Fruit fly (Drosophila melanogaster) whole organism, embryonic: ENCODE data around the gene CG46317.

ENCODE experiments used
- B-H1 ChIP-seq: fragments of 200-800 bp; sonication (Bioruptor generic); IDR thresholded peaks from 3 replicates; pipeline ENCODE4 v1.3.6; 2022; ENCODE audit warnings: missing biosample characterization, missing genetic modification characterization
- Bdp1 ChIP-seq: fragments of 200-800 bp; sonication (Bioruptor generic); optimal IDR thresholded peaks from 3 replicates; lab custom pipeline; 2016; ENCODE audit warnings: missing biosample characterization, missing genetic modification characterization
- Blimp-1 ChIP-seq: fragments of 200-800 bp; sonication (Bioruptor generic); optimal IDR thresholded peaks from 3 replicates; lab custom pipeline; 2018; ENCODE audit warnings: missing biosample characterization, missing genetic modification characterization, mild to moderate bottlenecking, moderate library complexity, missing genetic modification reagents
- CG12219 ChIP-seq: fragments of 200-800 bp; sonication (Bioruptor generic); optimal IDR thresholded peaks from 3 replicates; lab custom pipeline; 2018; ENCODE audit warnings: missing biosample characterization, mild to moderate bottlenecking, missing genetic modification characterization
- CG12236 ChIP-seq: fragments of 200-800 bp; sonication (Bioruptor generic); optimal IDR thresholded peaks from 2 replicates; lab custom pipeline; 2016; ENCODE audit warnings: missing biosample characterization, missing genetic modification characterization
- CG15479 ChIP-seq: fragments of 200-800 bp; sonication (Bioruptor generic); optimal IDR thresholded peaks from 3 replicates; lab custom pipeline; 2019; ENCODE audit warnings: missing biosample characterization, mild to moderate bottlenecking, missing genetic modification characterization, moderate library complexity
- CG17912 ChIP-seq: fragments of 200-800 bp; sonication (Bioruptor generic); optimal IDR thresholded peaks from 2 replicates; lab custom pipeline; 2018; ENCODE audit warnings: missing biosample characterization, mild to moderate bottlenecking, missing genetic modification characterization
- CG2678 ChIP-seq: fragments of 200-800 bp; sonication (Bioruptor generic); optimal IDR thresholded peaks from 3 replicates; lab custom pipeline; 2019; ENCODE audit warnings: missing biosample characterization, mild to moderate bottlenecking, missing genetic modification characterization, moderate library complexity
- CG2712 ChIP-seq: fragments of 200-800 bp; optimal IDR thresholded peaks from 3 replicates; lab custom pipeline; 2019; ENCODE audit warnings: missing biosample characterization, mild to moderate bottlenecking, missing genetic modification characterization, moderate library complexity
- CG31365 ChIP-seq: fragments of 200-800 bp; sonication (Bioruptor generic); optimal IDR thresholded peaks from 2 replicates; lab custom pipeline; 2018; ENCODE audit warnings: missing biosample characterization, mild to moderate bottlenecking, missing genetic modification characterization
- CG42726 ChIP-seq: fragments of 200-800 bp; sonication (Bioruptor generic); IDR thresholded peaks from 2 replicates; pipeline ENCODE4 v1.3.6; 2022; ENCODE audit warnings: missing biosample characterization, missing genetic modification characterization; ENCODE audit not compliant: partially characterized antibody
- CG4328 ChIP-seq: fragments of 200-800 bp; sonication (Bioruptor generic); optimal IDR thresholded peaks from 3 replicates; lab custom pipeline; 2017; ENCODE audit warnings: missing biosample characterization, missing genetic modification reagents, missing genetic modification characterization
- CG4404 ChIP-seq: fragments of 200-800 bp; sonication (Bioruptor generic); IDR thresholded peaks from 2 replicates; pipeline ENCODE4 v1.3.6; 2022; ENCODE audit warnings: missing biosample characterization, missing genetic modification characterization
- CG4617 ChIP-seq: fragments of 200-800 bp; sonication (Bioruptor generic); optimal IDR thresholded peaks from 3 replicates; lab custom pipeline; 2016; ENCODE audit warnings: missing biosample characterization, missing genetic modification characterization, borderline replicate concordance
- CG5953 ChIP-seq: fragments of 200-800 bp; sonication (Bioruptor generic); IDR thresholded peaks from 2 replicates; pipeline ENCODE4 v1.3.6; 2022; ENCODE audit warnings: missing biosample characterization, missing genetic modification characterization
- CG6272 ChIP-seq: fragments of 200-800 bp; sonication (Bioruptor generic); IDR thresholded peaks from 2 replicates; pipeline ENCODE4 v1.3.6; 2022; ENCODE audit warnings: missing biosample characterization, missing genetic modification characterization
- CoRest ChIP-seq: fragments of 200-800 bp; sonication (Bioruptor generic); optimal IDR thresholded peaks from 3 replicates; lab custom pipeline; 2018; ENCODE audit warnings: missing biosample characterization, mild to moderate bottlenecking, missing genetic modification characterization, moderate library complexity
- Dfd ChIP-seq, 2 experiments: fragments of >200 bp; optimal IDR thresholded peaks; 2 replicates each; lab custom pipeline; 2017; ENCODE audit warnings: missing biosample characterization in 2 of 2, missing genetic modification characterization in 2 of 2
- MBD-R2 ChIP-seq: fragments of 200-800 bp; sonication (Bioruptor generic); IDR thresholded peaks from 2 replicates; pipeline ENCODE4 v1.3.6; 2022; ENCODE audit warnings: missing biosample characterization, missing genetic modification characterization
- MESR4 ChIP-seq: fragments of 200-800 bp; sonication (Bioruptor generic); optimal IDR thresholded peaks from 2 replicates; lab custom pipeline; 2018; ENCODE audit warnings: missing biosample characterization, mild to moderate bottlenecking, missing genetic modification characterization, moderate library complexity
- Med ChIP-seq: fragments of 200-800 bp; sonication (Bioruptor generic); peaks from one replicate; lab custom pipeline; 2016; ENCODE audit warnings: missing biosample characterization, missing genetic modification characterization, mild to moderate bottlenecking, inconsistent platforms, moderate library complexity
- NC2β ChIP-seq: fragments of 200-800 bp; sonication (Bioruptor generic); optimal IDR thresholded peaks from 2 replicates; lab custom pipeline; 2016; ENCODE audit warnings: missing biosample characterization, missing genetic modification characterization
- Ptx1 ChIP-seq: fragments of 200-800 bp; sonication (Bioruptor generic); IDR thresholded peaks from 2 replicates; pipeline ENCODE4 v1.3.6; 2022; ENCODE audit warnings: missing biosample characterization, missing genetic modification characterization
- Rfx ChIP-seq: fragments of 200-800 bp; sonication (Bioruptor generic); IDR thresholded peaks from 2 replicates; pipeline ENCODE4 v1.3.6; 2022; ENCODE audit warnings: missing biosample characterization, missing genetic modification characterization
- Sox100B ChIP-seq: fragments of 200-800 bp; sonication (Bioruptor generic); optimal IDR thresholded peaks from 3 replicates; lab custom pipeline; 2018; ENCODE audit warnings: missing biosample characterization, mild to moderate bottlenecking, missing genetic modification characterization
- Sry-δ ChIP-seq: fragments of 200-800 bp; sonication (Bioruptor generic); optimal IDR thresholded peaks from 2 replicates; lab custom pipeline; 2016; ENCODE audit warnings: missing biosample characterization, missing genetic modification characterization
- Stat92E ChIP-seq, 3 experiments: fragments of >200 bp in 2 of 3; fragments of 200-800 bp in 1 of 3; sonication (Bioruptor generic) in 1 of 3; optimal IDR thresholded peaks; 2 replicates each; lab custom pipeline; 2017 to 2019; ENCODE audit warnings: missing biosample characterization in 3 of 3, missing genetic modification characterization in 3 of 3, mild to moderate bottlenecking in 1 of 3, moderate library complexity in 1 of 3
- YL-1 ChIP-seq: fragments of 200-800 bp; sonication (Bioruptor generic); optimal IDR thresholded peaks from 3 replicates; lab custom pipeline; 2017; ENCODE audit warnings: missing biosample characterization, mild to moderate bottlenecking, missing genetic modification characterization
- cas ChIP-seq: fragments of 200-800 bp; sonication (Bioruptor generic); IDR thresholded peaks from 2 replicates; pipeline ENCODE4 v1.3.6; 2022; ENCODE audit warnings: missing biosample characterization, missing genetic modification characterization
- disco-r ChIP-seq: fragments of 200-800 bp; sonication (Bioruptor generic); optimal IDR thresholded peaks from 2 replicates; lab custom pipeline; 2016; ENCODE audit warnings: missing biosample characterization, missing genetic modification characterization
- dm ChIP-seq: fragments of 200-800 bp; sonication (Bioruptor generic); optimal IDR thresholded peaks from 3 replicates; lab custom pipeline; 2016; ENCODE audit warnings: missing biosample characterization, missing genetic modification characterization
- dmrt11E ChIP-seq: fragments of 200-800 bp; sonication (Bioruptor generic); optimal IDR thresholded peaks from 3 replicates; lab custom pipeline; 2018; ENCODE audit warnings: missing biosample characterization, mild to moderate bottlenecking, missing genetic modification characterization, moderate library complexity
- fd96Cb ChIP-seq: fragments of 200-800 bp; sonication (Bioruptor generic); optimal IDR thresholded peaks from 2 replicates; lab custom pipeline; 2018; ENCODE audit warnings: missing biosample characterization, mild to moderate bottlenecking, missing genetic modification characterization, moderate library complexity
- gcm ChIP-seq: fragments of 200-800 bp; sonication (Bioruptor generic); optimal IDR thresholded peaks from 2 replicates; lab custom pipeline; 2019; ENCODE audit warnings: missing biosample characterization, mild to moderate bottlenecking, missing genetic modification characterization, moderate library complexity
- gem ChIP-seq: fragments of 200-800 bp; sonication (Bioruptor generic); optimal IDR thresholded peaks from 2 replicates; lab custom pipeline; 2019; ENCODE audit warnings: missing biosample characterization, mild to moderate bottlenecking, missing genetic modification characterization, moderate library complexity
- ind ChIP-seq: fragments of 200-800 bp; sonication (Bioruptor generic); optimal IDR thresholded peaks from 3 replicates; lab custom pipeline; 2016; ENCODE audit warnings: missing biosample characterization, missing genetic modification characterization
- luna ChIP-seq: fragments of 200-800 bp; sonication (Bioruptor generic); optimal IDR thresholded peaks from 2 replicates; lab custom pipeline; 2016; ENCODE audit warnings: missing biosample characterization, missing genetic modification characterization
- maf-S ChIP-seq: fragments of 200-800 bp; sonication (Bioruptor generic); optimal IDR thresholded peaks from 2 replicates; lab custom pipeline; 2016; ENCODE audit warnings: missing biosample characterization, missing genetic modification characterization
- nmo ChIP-seq: fragments of 200-800 bp; sonication (Bioruptor generic); optimal IDR thresholded peaks from 2 replicates; lab custom pipeline; 2018; ENCODE audit warnings: missing biosample characterization, mild to moderate bottlenecking, missing genetic modification characterization, moderate library complexity
- otp ChIP-seq: fragments of 200-800 bp; sonication (Bioruptor generic); IDR thresholded peaks from 3 replicates; pipeline ENCODE4, ENCODE4 v1.3.6; 2022; ENCODE audit warnings: missing biosample characterization, missing genetic modification characterization
- pan ChIP-seq, 4 experiments: fragments of >200 bp in 3 of 4; fragments of 200-800 bp in 1 of 4; sonication (Bioruptor generic) in 1 of 4; optimal IDR thresholded peaks in 3 of 4; IDR thresholded peaks in 1 of 4; 2 replicates each; pipeline versions ENCODE4 v1.3.6 to Lab custom; 2017 to 2022; ENCODE audit warnings: missing biosample characterization in 2 of 4, missing genetic modification characterization in 2 of 4, mixed read lengths in 1 of 4
- phol ChIP-seq: fragments of 200-800 bp; sonication (Bioruptor generic); optimal IDR thresholded peaks from 3 replicates; lab custom pipeline; 2018; ENCODE audit warnings: missing biosample characterization, mild to moderate bottlenecking, missing genetic modification characterization, moderate library complexity
- slou ChIP-seq: fragments of 200-800 bp; sonication (Bioruptor generic); optimal IDR thresholded peaks from 3 replicates; lab custom pipeline; 2016; ENCODE audit warnings: missing biosample characterization, missing genetic modification characterization
- tna ChIP-seq: fragments of 200-800 bp; sonication (Bioruptor generic); IDR thresholded peaks from 2 replicates; pipeline ENCODE4 v1.3.6; 2022; ENCODE audit warnings: missing biosample characterization, missing genetic modification characterization; ENCODE audit not compliant: partially characterized antibody
- vfl ChIP-seq: fragments of 200-800 bp; sonication (Bioruptor generic); optimal IDR thresholded peaks from 2 replicates; lab custom pipeline; 2016; ENCODE audit warnings: missing biosample characterization, missing genetic modification characterization
- vvl ChIP-seq: fragments of 200-800 bp; sonication (Bioruptor generic); IDR thresholded peaks from 2 replicates; pipeline ENCODE4 v1.3.6; 2022; ENCODE audit warnings: missing biosample characterization, missing genetic modification characterization

CG46317 gene

DNA sequence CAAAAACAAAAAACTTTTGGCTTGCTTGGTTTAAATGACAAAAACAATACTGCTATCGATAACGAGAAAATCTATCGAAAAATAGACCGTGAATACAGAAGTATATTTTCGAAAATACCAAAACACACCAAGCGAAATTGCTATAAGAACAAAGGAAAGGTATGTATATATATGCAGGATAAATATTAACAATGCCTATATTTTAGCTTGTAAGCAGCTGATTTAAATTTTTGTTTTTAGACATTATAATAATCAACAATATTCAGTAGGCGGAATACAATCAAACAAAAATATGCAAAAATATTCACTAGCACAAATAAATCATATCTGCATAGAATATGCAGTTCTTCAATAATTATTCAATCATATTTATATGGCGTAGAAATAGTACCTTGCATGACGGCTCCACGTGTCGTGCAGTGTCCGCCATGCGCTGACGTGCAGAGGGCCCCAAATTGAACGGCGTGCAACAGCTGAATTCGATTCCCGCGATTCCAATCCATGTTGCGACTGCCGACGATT is 23.1 kb upstream of the CG46317 start, which contains the start of the genes Fbxl4 and Dus2 (continued):
- TF ChIP-seq CG4404 (peak; percentile 94), tna (GFP tag; lab: Robert Waterston, UW) (no peak), nmo (GFP tag; lab: Kevin White, UChicago) (peak; percentile 95), CG42726 (GFP tag; lab: Robert Waterston, UW) (no peak), disco-r (GFP tag; lab: Kevin White, UChicago) (peak; percentile 81), Rfx (GFP tag; lab: Robert Waterston, UW) (peak; percentile 96), pan (optimal IDR thresholded peaks at IDR 0.05; lab: Kevin White, UChicago) (no peak), pan (GFP tag; optimal IDR thresholded peaks at IDR 0.05 in 1 of 2, IDR thresholded peaks at IDR 0.05 in 1 of 2) (peak in 1 of 2 experiments; percentile 93), gem (peak; percentile 96), CG5953 (GFP tag; lab: Robert Waterston, UW) (peak; percentile 86), CG15479 (GFP tag; lab: Kevin White, UChicago) (no peak)

DNA sequence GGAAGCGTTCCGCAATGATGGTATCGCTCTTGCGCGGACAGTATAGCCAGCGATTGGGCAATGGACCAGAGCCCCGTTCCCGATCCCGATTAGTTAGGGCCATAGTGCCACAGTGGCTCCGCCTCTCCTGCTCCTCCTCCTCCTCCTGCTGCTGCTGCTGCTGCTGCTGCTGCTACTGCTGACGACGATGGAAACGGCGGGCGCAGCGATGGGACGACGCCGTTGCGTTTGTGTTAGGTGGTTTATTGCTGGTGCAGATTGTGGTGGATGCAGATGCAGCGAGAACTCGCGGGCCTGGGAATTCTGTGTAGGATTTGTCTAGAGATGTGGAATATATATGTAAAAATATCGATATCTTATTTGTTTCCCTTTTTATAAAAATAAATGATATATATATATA is 18.5 kb upstream of the CG46317 start, which contains the start of gene mRNA-cap:
Gene mRNA-cap (minus strand): TSS at position 344 of the 400 bp plus-strand sequence.
- TF ChIP-seq CG31365 (tag; lab: Kevin White, UChicago), result no peak
- TF ChIP-seq NC2β (GFP tag; lab: Kevin White, UChicago), result no peak
- TF ChIP-seq B-H1 (GFP tag; lab: Robert Waterston, UW), result no peak
- TF ChIP-seq fd96Cb (tag; lab: Kevin White, UChicago), result no peak
- TF ChIP-seq CoRest (tag; lab: Kevin White, UChicago), result no peak
- TF ChIP-seq CG4617 (GFP tag; lab: Kevin White, UChicago), result peak; percentile 73
- TF ChIP-seq Dfd (GFP tag; optimal IDR thresholded peaks at IDR 0.05; lab: Kevin White, UChicago), result peak in 1 of 2 experiments; percentile 81
- 0 out of 2 replicates have a peak, but pooled peaks have one; percentile 22 for TF ChIP-seq MBD-R2 (GFP tag; lab: Robert Waterston, UW)
- TF ChIP-seq YL-1 (GFP tag; lab: Kevin White, UChicago), result peak; percentile 36
- TF ChIP-seq dm, result no peak
- TF ChIP-seq Ptx1, result no peak
- no peak for TF ChIP-seq CG12219 (GFP tag; lab: Kevin White, UChicago)
- no peak for TF ChIP-seq luna (GFP tag; lab: Kevin White, UChicago)
- no peak for TF ChIP-seq slou (GFP tag; lab: Kevin White, UChicago)
- TF ChIP-seq CG4328, result no peak
- no peak for TF ChIP-seq Stat92E (GFP tag; optimal IDR thresholded peaks at IDR 0.05; lab: Kevin White, UChicago)
- TF ChIP-seq Sry-δ (GFP tag; lab: Kevin White, UChicago), result peak; percentile 37
- peak; percentile 96 for TF ChIP-seq MESR4
- no peak for TF ChIP-seq maf-S (GFP tag; lab: Kevin White, UChicago)
- no peak for TF ChIP-seq cas (GFP tag; lab: Robert Waterston, UW)
- no peak for TF ChIP-seq CG12236 (GFP tag; lab: Kevin White, UChicago)
- no peak for TF ChIP-seq CG6272
- TF ChIP-seq Bdp1, result no peak

DNA sequence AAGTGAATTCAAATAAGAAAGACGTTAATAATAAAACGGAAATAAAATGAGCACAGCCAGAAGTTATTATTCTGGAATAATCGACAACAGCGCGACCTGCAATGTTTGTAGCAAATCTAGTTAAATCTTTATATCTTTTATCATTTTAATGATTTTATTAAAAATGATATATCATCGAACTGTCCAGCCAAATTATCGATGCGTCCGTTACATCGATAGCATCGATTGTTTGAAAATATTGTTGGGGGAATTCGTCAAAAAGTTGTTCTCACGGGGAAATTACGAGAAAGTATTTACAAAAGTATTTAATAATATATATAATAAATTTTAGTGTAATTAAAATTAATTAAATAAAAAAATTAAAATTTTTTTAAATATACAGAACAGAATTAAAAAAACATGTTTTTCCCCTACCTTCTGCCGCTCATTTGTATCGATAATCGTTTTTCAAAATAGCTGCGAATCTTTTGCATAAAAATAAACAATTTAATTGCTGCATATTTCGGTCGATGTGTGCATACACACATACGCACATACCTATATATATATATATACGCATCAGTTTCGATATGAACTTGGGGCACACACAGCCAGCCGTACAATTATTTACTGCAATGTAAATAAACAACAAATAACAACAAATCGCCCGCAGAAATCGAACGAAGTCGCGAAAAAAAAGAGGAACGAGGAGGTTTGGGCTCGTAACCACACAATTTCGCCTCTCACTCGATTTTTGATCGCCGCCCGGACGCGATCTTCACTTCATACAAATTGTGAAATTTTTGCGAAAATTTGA is 17.9 kb upstream of the CG46317 start, which contains the start of gene CG32599:
Gene CG32599 (plus strand): TSS at position 746 of the 796 bp plus-strand sequence.
- TF ChIP-seq Med (GFP tag; lab: Kevin White, UChicago) (peak; percentile 5), CG2678 (tag; lab: Kevin White, UChicago) (peak; percentile 46), Blimp-1 (GFP tag; lab: Kevin White, UChicago) (peak; percentile 32), phol (tag; lab: Kevin White, UChicago) (peak; percentile 57), ind (peak; percentile 22), Sox100B (GFP tag; lab: Kevin White, UChicago) (peak; percentile 27), dmrt11E (peak; percentile 43), vvl (peak; percentile 70), otp (no peak), CG2712 (tag; lab: Kevin White, UChicago) (peak; percentile 67), gcm (GFP tag; lab: Kevin White, UChicago) (no peak), CG17912 (no peak), CG15479 (GFP tag; lab: Kevin White, UChicago) (no peak), vfl (no peak)
